Worm (Caenorhabditis elegans) whole organism, L4 larva: ENCODE data around the gene ZK632.4.

Source experiments
- D1046.2 ChIP-seq: fragments of 200-800 bp; sonication (Bioruptor generic); IDR thresholded peaks from 2 replicates; pipeline ENCODE4 v1.3.6; 2022; ENCODE audit warnings: missing genetic modification characterization, missing compliant biosample characterization
- F26F4.8 ChIP-seq: fragments of 200-800 bp; sonication (Bioruptor generic); conservative IDR thresholded peaks from 2 replicates; pipeline ENCODE4 v1.3.6; 2022; ENCODE audit warnings: missing genetic modification characterization, missing compliant biosample characterization
- F37D6.2 ChIP-seq: sonication (generic microtip); optimal IDR thresholded peaks from 2 replicates; lab custom pipeline; 2016; ENCODE audit warnings: mild to moderate bottlenecking, missing genetic modification characterization, missing compliant biosample characterization
- F44E2.7 ChIP-seq: fragments of 200-800 bp; sonication (Bioruptor generic); IDR thresholded peaks from 2 replicates; pipeline ENCODE4 v2.1.2; 2022; ENCODE audit warnings: missing genetic modification characterization, missing compliant biosample characterization
- R02D3.7 ChIP-seq: fragments of 150-350 bp; sonication (generic microtip); optimal IDR thresholded peaks from 3 replicates; lab custom pipeline; 2014; ENCODE audit warnings: missing biosample characterization, missing genetic modification characterization
- T20F7.1 ChIP-seq: fragments of 200-800 bp; sonication (Bioruptor generic); optimal IDR thresholded peaks from 2 replicates; lab custom pipeline; 2018; ENCODE audit warnings: mild to moderate bottlenecking, missing genetic modification characterization, missing compliant biosample characterization
- Y75B8A.6 ChIP-seq: fragments of 200-800 bp; sonication (Bioruptor generic); IDR thresholded peaks from 2 replicates; pipeline ENCODE4 v1.3.6; 2022; ENCODE audit warnings: missing genetic modification reagents, missing genetic modification characterization, missing compliant biosample characterization
- ZK546.5 ChIP-seq, 2 experiments: sonication (generic microtip); optimal IDR thresholded peaks; 2 replicates each; lab custom pipeline; 2017; ENCODE audit warnings: missing biosample characterization in 2 of 2, missing genetic modification characterization in 2 of 2
- aha-1 ChIP-seq: fragments of 150-350 bp; peaks from one replicate; lab custom pipeline; 2014; ENCODE audit warnings: missing biosample characterization, missing genetic modification characterization
- ama-1 ChIP-seq: fragments of 150-350 bp; optimal IDR thresholded peaks from 2 replicates; lab custom pipeline; 2014; ENCODE audit warnings: inconsistent platforms, mixed read lengths
- ceh-82 ChIP-seq: sonication (generic microtip); optimal IDR thresholded peaks from 2 replicates; lab custom pipeline; 2017; ENCODE audit warnings: missing biosample characterization, missing genetic modification characterization
- ces-1 ChIP-seq: fragments of 150-350 bp; sonication (generic microtip); optimal IDR thresholded peaks from 4 replicates; lab custom pipeline; 2014; ENCODE audit warnings: missing biosample characterization, missing genetic modification reagents, missing genetic modification characterization
- cey-2 ChIP-seq: sonication (generic microtip); optimal IDR thresholded peaks from 3 replicates; lab custom pipeline; 2017; ENCODE audit warnings: missing genetic modification characterization, mild to moderate bottlenecking, missing compliant biosample characterization, antibody characterized with exemption, borderline replicate concordance; ENCODE audit not compliant: insufficient read depth
- daf-16 ChIP-seq, 3 experiments: sonication (generic microtip); optimal IDR thresholded peaks; 2 replicates each; lab custom pipeline; 2016 to 2017; ENCODE audit warnings: missing genetic modification characterization in 3 of 3, missing genetic modification reagents in 3 of 3, mild to moderate bottlenecking in 2 of 3, missing compliant biosample characterization in 2 of 3, missing biosample characterization in 1 of 3, moderate library complexity in 1 of 3
- dmd-6 ChIP-seq: fragments of 200-800 bp; sonication (Bioruptor generic); IDR thresholded peaks from 2 replicates; pipeline ENCODE4 v1.3.6; 2022; ENCODE audit warnings: missing genetic modification reagents, missing genetic modification characterization, missing compliant biosample characterization
- dve-1 ChIP-seq: sonication (generic microtip); optimal IDR thresholded peaks from 2 replicates; lab custom pipeline; 2017; ENCODE audit warnings: antibody characterized with exemption, mild to moderate bottlenecking, missing genetic modification characterization, missing compliant biosample characterization; ENCODE audit not compliant: insufficient read depth
- fkh-10 ChIP-seq: fragments of 150-350 bp; optimal IDR thresholded peaks from 2 replicates; lab custom pipeline; 2014; ENCODE audit warnings: missing biosample characterization, missing genetic modification reagents, missing genetic modification characterization
- hif-1 ChIP-seq, 2 experiments: sonication (generic microtip); optimal IDR thresholded peaks; 2 replicates each; lab custom pipeline; 2016 to 2017; ENCODE audit warnings: missing compliant biosample characterization in 2 of 2, missing genetic modification characterization in 2 of 2, missing genetic modification reagents in 2 of 2, missing genotype in 2 of 2, mild to moderate bottlenecking in 1 of 2
- hlh-11 ChIP-seq: fragments of 200-800 bp; sonication (Bioruptor generic); optimal IDR thresholded peaks from 2 replicates; lab custom pipeline; 2018; ENCODE audit warnings: mild to moderate bottlenecking, missing genetic modification characterization, missing compliant biosample characterization
- hlh-30 ChIP-seq: sonication (generic microtip); optimal IDR thresholded peaks from 2 replicates; lab custom pipeline; 2017; ENCODE audit warnings: antibody characterized with exemption, mild to moderate bottlenecking, missing genetic modification characterization, missing compliant biosample characterization; ENCODE audit not compliant: insufficient read depth
- hmg-1.1 ChIP-seq: fragments of 200-800 bp; sonication (Bioruptor generic); IDR thresholded peaks from 2 replicates; pipeline ENCODE4 v1.3.6; 2022; ENCODE audit warnings: missing genetic modification reagents, missing genetic modification characterization, missing compliant biosample characterization
- lim-7 ChIP-seq: fragments of 200-800 bp; sonication (Bioruptor generic); IDR thresholded peaks from 2 replicates; pipeline ENCODE4 v1.3.6; 2022; ENCODE audit warnings: missing genetic modification characterization, missing compliant biosample characterization
- lin-29 ChIP-seq: fragments of 200-800 bp; sonication (Bioruptor generic); IDR thresholded peaks from 2 replicates; pipeline ENCODE4 v1.3.6; 2022; ENCODE audit warnings: missing genetic modification reagents, missing genetic modification characterization, missing compliant biosample characterization
- lin-39 ChIP-seq: fragments of 150-350 bp; optimal IDR thresholded peaks from 2 replicates; lab custom pipeline; 2014; ENCODE audit warnings: missing biosample characterization, missing genetic modification reagents, missing genetic modification characterization
- lsy-2 ChIP-seq, 2 experiments: fragments of 150-350 bp in 1 of 2; sonication (generic microtip) in 1 of 2; optimal IDR thresholded peaks; 2 replicates each; lab custom pipeline; 2014 to 2017; ENCODE audit warnings: missing biosample characterization in 2 of 2, missing genetic modification characterization in 2 of 2
- madf-9 ChIP-seq: fragments of 200-800 bp; sonication (Bioruptor generic); conservative IDR thresholded peaks from 2 replicates; pipeline ENCODE4 v1.3.6; 2022; ENCODE audit warnings: missing genetic modification reagents, missing genetic modification characterization, missing compliant biosample characterization
- mdl-1 ChIP-seq, 2 experiments: fragments of 150-350 bp in 1 of 2; sonication (generic microtip) in 1 of 2; optimal IDR thresholded peaks; 2 replicates each; lab custom pipeline; 2014 to 2017; ENCODE audit warnings: missing biosample characterization in 2 of 2, missing genetic modification characterization in 2 of 2
- mep-1 ChIP-seq: fragments of 150-350 bp; sonication (generic microtip); optimal IDR thresholded peaks from 3 replicates; lab custom pipeline; 2014; ENCODE audit warnings: missing biosample characterization, missing genetic modification characterization
- mes-2 ChIP-seq: sonication (generic microtip); optimal IDR thresholded peaks from 2 replicates; lab custom pipeline; 2016; ENCODE audit warnings: missing genotype, mild to moderate bottlenecking, missing genetic modification characterization, missing compliant biosample characterization; ENCODE audit not compliant: poor library complexity, severe bottlenecking
- nhr-11 ChIP-seq: fragments of 150-350 bp; optimal IDR thresholded peaks from 2 replicates; lab custom pipeline; 2014; ENCODE audit warnings: missing biosample characterization, missing genetic modification characterization
- nhr-237 ChIP-seq: sonication (generic microtip); optimal IDR thresholded peaks from 2 replicates; lab custom pipeline; 2017; ENCODE audit warnings: missing biosample characterization, missing genetic modification characterization
- nhr-25 ChIP-seq: sonication (generic microtip); optimal IDR thresholded peaks from 2 replicates; lab custom pipeline; 2017; ENCODE audit warnings: missing genetic modification characterization, mild to moderate bottlenecking, missing compliant biosample characterization, antibody characterized with exemption, moderate library complexity, borderline replicate concordance; ENCODE audit not compliant: insufficient read depth
- nhr-41 ChIP-seq: fragments of 200-800 bp; sonication (Bioruptor generic); IDR thresholded peaks from 2 replicates; pipeline ENCODE4 v1.3.6; 2022; ENCODE audit warnings: missing genetic modification reagents, missing genetic modification characterization, missing compliant biosample characterization
- nhr-48 ChIP-seq: sonication (generic microtip); optimal IDR thresholded peaks from 2 replicates; lab custom pipeline; 2016; ENCODE audit warnings: mild to moderate bottlenecking, missing genetic modification characterization, missing compliant biosample characterization
- nhr-6 ChIP-seq: fragments of 150-350 bp; optimal IDR thresholded peaks from 2 replicates; lab custom pipeline; 2014; ENCODE audit warnings: missing biosample characterization, missing genetic modification characterization
- pqm-1 ChIP-seq: sonication (generic microtip); optimal IDR thresholded peaks from 2 replicates; lab custom pipeline; 2017; ENCODE audit warnings: missing biosample characterization, missing genetic modification characterization
- set-16 ChIP-seq: fragments of 200-800 bp; sonication (Bioruptor generic); IDR thresholded peaks from 2 replicates; pipeline ENCODE4 v1.3.6; 2022; ENCODE audit warnings: missing genetic modification reagents, missing genetic modification characterization, missing compliant biosample characterization
- skn-1 ChIP-seq: fragments of 150-350 bp; optimal IDR thresholded peaks from 2 replicates; lab custom pipeline; 2014; ENCODE audit warnings: missing biosample characterization, missing genetic modification characterization
- tra-1 ChIP-seq: fragments of 200-800 bp; sonication (Bioruptor generic); IDR thresholded peaks from 2 replicates; pipeline ENCODE4 v1.3.6; 2022; ENCODE audit warnings: missing genetic modification reagents, missing genetic modification characterization, missing compliant biosample characterization
- unc-130 ChIP-seq: sonication (generic microtip); optimal IDR thresholded peaks from 2 replicates; lab custom pipeline; 2016; ENCODE audit warnings: missing genetic modification reagents, missing genetic modification characterization, missing compliant biosample characterization
- unc-39 ChIP-seq: sonication (generic microtip); optimal IDR thresholded peaks from 2 replicates; lab custom pipeline; 2017; ENCODE audit warnings: missing biosample characterization, missing genetic modification characterization
- vab-7 ChIP-seq: fragments of 200-800 bp; sonication (Bioruptor generic); IDR thresholded peaks from 2 replicates; pipeline ENCODE4 v1.3.6; 2022; ENCODE audit warnings: missing genetic modification reagents, missing genetic modification characterization, missing compliant biosample characterization
- zag-1 ChIP-seq: fragments of 150-350 bp; optimal IDR thresholded peaks from 2 replicates; lab custom pipeline; 2014; ENCODE audit warnings: missing biosample characterization, missing genetic modification characterization
- zfp-3 ChIP-seq: fragments of 200-800 bp; sonication (Bioruptor generic); conservative IDR thresholded peaks from 2 replicates; pipeline ENCODE4 v1.3.6; 2022; ENCODE audit warnings: missing genetic modification reagents, missing genetic modification characterization, missing compliant biosample characterization
- zip-11 ChIP-seq: fragments of 200-800 bp; sonication (Bioruptor generic); IDR thresholded peaks from 2 replicates; pipeline ENCODE4 v1.3.6; 2022; ENCODE audit warnings: missing genetic modification characterization, missing compliant biosample characterization
- ztf-7 ChIP-seq: fragments of 150-350 bp; optimal IDR thresholded peaks from 2 replicates; lab custom pipeline; 2014; ENCODE audit warnings: missing biosample characterization, missing genetic modification characterization

ZK632.4 gene

DNA sequence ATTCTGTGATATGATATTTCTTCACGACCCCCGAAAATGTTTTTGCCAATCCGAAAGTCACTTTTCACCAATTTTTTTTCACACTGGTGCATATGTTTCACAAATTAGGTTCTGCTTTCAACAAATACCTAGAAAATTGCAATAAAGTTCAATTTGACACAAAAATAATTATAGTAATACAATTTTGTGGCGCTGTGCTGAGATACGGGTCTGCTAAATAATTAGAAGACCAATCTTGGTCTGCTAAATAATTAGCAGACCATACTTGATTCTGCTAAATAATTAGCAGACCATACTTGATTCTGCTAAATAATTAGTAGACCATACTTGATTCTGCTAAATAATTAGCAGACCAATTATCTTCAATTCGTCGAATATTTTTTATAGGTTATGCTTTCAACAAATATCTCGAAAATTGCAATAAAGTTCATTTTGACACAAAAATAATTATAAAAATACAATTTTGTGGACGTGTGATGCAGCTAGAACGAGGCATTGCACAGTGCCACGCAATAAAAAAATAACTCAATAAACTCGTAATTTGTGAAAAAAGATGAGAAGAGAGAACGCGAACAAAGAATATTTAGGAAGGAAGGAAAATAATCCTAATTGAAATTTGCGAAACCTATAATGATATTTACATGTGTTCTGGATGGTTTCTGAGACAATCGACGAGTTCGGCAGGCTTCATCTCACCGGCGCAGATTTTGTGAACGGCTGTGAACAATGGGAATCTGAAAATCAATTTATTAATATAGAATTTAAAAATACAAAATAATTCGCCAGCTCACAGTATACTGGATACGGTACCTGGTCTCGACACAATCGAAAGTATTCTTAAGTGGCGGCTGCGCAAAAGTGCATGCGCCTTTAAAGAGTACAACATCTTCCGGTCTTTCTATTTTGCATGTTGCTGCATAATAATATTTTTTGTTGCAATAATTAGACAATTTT, 46.7 kb upstream of the ZK632.4 start (continued):
- no peak for TF ChIP-seq lsy-2 (tag; optimal IDR thresholded peaks at IDR 0.05; lab: Kevin White, UChicago)
- TF ChIP-seq madf-9 = no peak
- TF ChIP-seq dve-1 = no peak
- TF ChIP-seq nhr-41 (GFP tag; lab: Robert Waterston, UW) = no peak
- peak; percentile 48 for TF ChIP-seq mep-1 (tag; lab: Kevin White, UChicago)
- TF ChIP-seq dmd-6 (GFP tag; lab: Robert Waterston, UW) = no peak
- no peak for TF ChIP-seq nhr-11
- no peak for TF ChIP-seq nhr-25 (tag; lab: Kevin White, UChicago)
- TF ChIP-seq Y75B8A.6 (GFP tag; lab: Robert Waterston, UW) = no peak
- TF ChIP-seq mes-2 = peak; percentile 18
- no peak for TF ChIP-seq ces-1 (GFP tag; lab: Kevin White, UChicago)
- no peak for TF ChIP-seq vab-7
- TF ChIP-seq hmg-1.1 (GFP tag; lab: Robert Waterston, UW) = no peak
- no peak for TF ChIP-seq ama-1 (lab: Kevin White, UChicago)
- no peak for TF ChIP-seq ztf-7 (tag; lab: Kevin White, UChicago)
- no peak for TF ChIP-seq zag-1 (tag; lab: Kevin White, UChicago)
- TF ChIP-seq ceh-82 (tag; lab: Kevin White, UChicago) = no peak
- TF ChIP-seq cey-2 (tag; lab: Kevin White, UChicago) = no peak
- no peak for TF ChIP-seq daf-16 (GFP tag; optimal IDR thresholded peaks at IDR 0.05; lab: Kevin White, UChicago)
- peak; percentile 1 for TF ChIP-seq daf-16 (tag; optimal IDR thresholded peaks at IDR 0.05; lab: Kevin White, UChicago)
- TF ChIP-seq F37D6.2 (tag; lab: Kevin White, UChicago) = no peak
- TF ChIP-seq zip-11 (GFP tag; lab: Robert Waterston, UW) = no peak
- TF ChIP-seq nhr-6 = no peak

DNA sequence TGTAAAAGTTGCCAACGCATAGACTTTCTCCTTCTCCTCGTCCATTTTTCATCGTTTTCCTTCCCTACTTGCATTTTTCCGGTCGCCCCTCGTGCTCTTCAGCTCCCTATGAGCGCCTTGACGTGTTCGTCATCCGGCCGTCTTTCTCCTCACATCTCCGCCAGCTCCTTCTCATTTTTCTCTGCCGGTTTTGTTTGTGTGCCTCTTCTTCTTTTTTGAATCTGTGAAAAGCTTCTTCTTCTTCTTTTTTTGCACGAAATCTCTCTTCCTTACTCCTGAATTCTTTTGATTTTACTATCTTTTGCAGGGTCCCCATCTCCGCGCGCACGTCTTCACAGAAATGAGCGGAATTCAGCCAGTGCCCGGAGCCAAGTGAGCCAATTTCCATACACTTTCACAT, 44.3 kb upstream of the ZK632.4 start, which contains the start of gene K11H3.3:
K11H3.3 (plus strand) TSS at position 308 of the 400 bp plus-strand sequence.
- TF ChIP-seq hif-1 (tag; optimal IDR thresholded peaks at IDR 0.05; lab: Kevin White, UChicago) (no peak), ZK546.5 (tag; optimal IDR thresholded peaks at IDR 0.05; lab: Kevin White, UChicago) (no peak), nhr-25 (tag; lab: Kevin White, UChicago) (no peak), lin-29 (GFP tag; lab: Robert Waterston, UW) (no peak), skn-1 (tag; lab: Kevin White, UChicago) (no peak), set-16 (GFP tag; lab: Robert Waterston, UW) (0 out of 2 replicates have a peak, but pooled peaks have one; percentile 17), F44E2.7 (GFP tag; lab: Robert Waterston, UW) (no peak), zfp-3 (GFP tag; lab: Robert Waterston, UW) (no peak), aha-1 (tag; lab: Kevin White, UChicago) (peak; percentile 54), F26F4.8 (no peak), unc-39 (tag; lab: Kevin White, UChicago) (no peak), pqm-1 (tag; lab: Kevin White, UChicago) (no peak), R02D3.7 (tag; lab: Kevin White, UChicago) (no peak), T20F7.1 (GFP tag; lab: Kevin White, UChicago) (no peak), vab-7 (no peak), mdl-1 (tag; optimal IDR thresholded peaks at IDR 0.05; lab: Kevin White, UChicago) (no peak), fkh-10 (GFP tag; lab: Kevin White, UChicago) (no peak), nhr-48 (tag; lab: Kevin White, UChicago) (no peak), unc-130 (no peak), mep-1 (tag; lab: Kevin White, UChicago) (peak; percentile 8), lin-39 (no peak), nhr-6 (no peak), dmd-6 (GFP tag; lab: Robert Waterston, UW) (no peak), lim-7 (GFP tag; lab: Robert Waterston, UW) (no peak), ztf-7 (tag; lab: Kevin White, UChicago) (no peak), tra-1 (GFP tag; lab: Robert Waterston, UW) (no peak), D1046.2 (no peak), hlh-11 (tag; lab: Kevin White, UChicago) (no peak), hlh-30 (tag; lab: Kevin White, UChicago) (peak; percentile 13), nhr-237 (tag; lab: Kevin White, UChicago) (no peak)
- TF ChIP-seq, all 104 proteins: peak for 4
